Worm (Caenorhabditis elegans) whole organism, L1 larva: ENCODE results near the gene C49C8.2.

Experiments
- F16B12.6 ChIP-seq: fragments of 150-350 bp; optimal IDR thresholded peaks from 2 replicates; lab custom pipeline; 2014; ENCODE audit warnings: missing biosample characterization, missing genetic modification characterization
- ceh-82 ChIP-seq, 3 experiments: fragments of 150-350 bp in 1 of 3; sonication (generic microtip) in 2 of 3; optimal IDR thresholded peaks; 2 replicates each; lab custom pipeline; 2014 to 2017; ENCODE audit warnings: missing biosample characterization in 3 of 3, missing genetic modification characterization in 3 of 3
- ces-1 ChIP-seq: fragments of 150-350 bp; optimal IDR thresholded peaks from 2 replicates; lab custom pipeline; 2014; ENCODE audit warnings: missing biosample characterization, missing genetic modification reagents, missing genetic modification characterization
- fkh-8 ChIP-seq: sonication (generic microtip); optimal IDR thresholded peaks from 2 replicates; lab custom pipeline; 2016; ENCODE audit warnings: mild to moderate bottlenecking, missing genetic modification characterization, missing compliant biosample characterization
- hlh-4 ChIP-seq: sonication (generic microtip); optimal IDR thresholded peaks from 2 replicates; lab custom pipeline; 2016; ENCODE audit warnings: mild to moderate bottlenecking, missing genetic modification characterization, missing compliant biosample characterization
- jun-1 ChIP-seq: fragments of 150-350 bp; optimal IDR thresholded peaks from 2 replicates; lab custom pipeline; 2014; ENCODE audit warnings: missing biosample characterization, missing genetic modification reagents, missing genetic modification characterization
- lin-14 ChIP-seq: fragments of 200-800 bp; sonication (Bioruptor generic); optimal IDR thresholded peaks from 2 replicates; lab custom pipeline; 2018; ENCODE audit warnings: mild to moderate bottlenecking, missing genetic modification characterization, moderate library complexity, missing compliant biosample characterization
- mab-9 ChIP-seq: fragments of 200-800 bp; sonication (Bioruptor generic); IDR thresholded peaks from 2 replicates; pipeline ENCODE4 v1.3.6; 2022; ENCODE audit warnings: missing genetic modification reagents, missing genetic modification characterization, missing compliant biosample characterization
- nhr-12 ChIP-seq: sonication (generic microtip); optimal IDR thresholded peaks from 2 replicates; lab custom pipeline; 2017; ENCODE audit warnings: missing biosample characterization, missing genetic modification characterization
- nhr-71 ChIP-seq: sonication (generic microtip); optimal IDR thresholded peaks from 2 replicates; lab custom pipeline; 2016; ENCODE audit warnings: mild to moderate bottlenecking, missing genetic modification characterization, moderate library complexity, missing compliant biosample characterization
- swsn-7 ChIP-seq: sonication (generic microtip); optimal IDR thresholded peaks from 2 replicates; lab custom pipeline; 2016; ENCODE audit warnings: missing genetic modification characterization, missing compliant biosample characterization
- unc-30 ChIP-seq: sonication (generic microtip); optimal IDR thresholded peaks from 2 replicates; lab custom pipeline; 2017; ENCODE audit warnings: missing biosample characterization, missing genetic modification characterization
- ztf-11 ChIP-seq, 2 experiments: sonication (generic microtip); optimal IDR thresholded peaks; 2 replicates each; lab custom pipeline; 2016 to 2017; ENCODE audit warnings: missing genetic modification characterization in 2 of 2, missing biosample characterization in 1 of 2, missing compliant biosample characterization in 1 of 2
- ztf-4 ChIP-seq: fragments of 150-350 bp; optimal IDR thresholded peaks from 2 replicates; lab custom pipeline; 2014; ENCODE audit warnings: missing biosample characterization, missing genetic modification characterization

Gene C49C8.2

DNA sequence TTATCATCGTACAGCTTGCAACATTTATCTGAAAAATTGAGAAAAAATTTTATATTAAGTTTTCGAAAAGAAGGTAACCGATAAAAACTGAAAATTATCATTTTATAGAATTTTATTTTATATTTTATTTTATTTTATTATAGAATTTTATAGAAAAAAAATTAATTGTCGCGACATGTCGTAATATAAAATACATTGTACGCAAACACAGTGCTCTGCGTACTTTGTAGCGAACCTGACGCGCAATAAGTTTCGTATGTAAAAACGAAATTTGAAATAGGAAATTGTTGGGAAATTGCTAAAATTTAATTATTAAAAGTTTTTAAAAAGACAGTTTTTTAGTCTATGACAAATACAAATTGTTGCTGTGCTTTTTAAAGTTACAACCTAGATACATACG, 40.6 kb downstream of the C49C8.2 start, which contains the start of the genes hst-1 and ints-6 (continued):
- no peak for TF ChIP-seq unc-30
- TF ChIP-seq jun-1 (tag; lab: Kevin White, UChicago): no peak
- no peak for TF ChIP-seq ces-1
- no peak for TF ChIP-seq hlh-4 (tag; lab: Kevin White, UChicago)
- TF ChIP-seq ztf-4 (tag; lab: Kevin White, UChicago): no peak
- peak; percentile 76 for TF ChIP-seq F16B12.6 (tag; lab: Kevin White, UChicago)
- TF ChIP-seq nhr-12 (tag; lab: Kevin White, UChicago): no peak
- no peak for TF ChIP-seq ceh-82 (tag; optimal IDR thresholded peaks at IDR 0.05; lab: Kevin White, UChicago)
- TF ChIP-seq mab-9 (GFP tag; lab: Robert Waterston, UW): no peak

DNA sequence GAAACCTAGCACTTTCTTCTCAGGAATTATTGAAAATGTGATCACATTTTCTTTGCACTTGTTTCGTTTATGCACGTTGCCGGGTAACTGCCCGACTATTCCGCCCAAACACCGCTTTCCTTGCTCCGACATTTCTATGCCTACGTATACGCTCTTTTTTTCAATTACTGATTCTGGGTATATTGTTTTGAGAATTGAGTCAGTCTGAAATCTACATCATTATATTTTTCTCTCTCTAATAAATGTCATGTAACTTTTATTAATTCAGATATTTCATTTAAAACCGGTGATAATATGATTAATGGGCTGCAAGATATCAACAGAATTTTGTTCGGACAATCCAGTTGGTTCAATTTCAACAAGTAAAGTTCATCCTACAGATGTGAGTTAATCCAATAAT, 46.5 kb downstream of the C49C8.2 start, which contains the start of gene ttll-11:
Gene ttll-11, plus strand, starts transcription at position 301 of the 400 bp plus-strand sequence.
- peak; percentile 76 for TF ChIP-seq fkh-8 (tag; lab: Kevin White, UChicago)
- TF ChIP-seq swsn-7 (tag; lab: Kevin White, UChicago): peak; percentile 5
- no peak for TF ChIP-seq lin-14 (GFP tag; lab: Kevin White, UChicago)
- peak; percentile 31 for TF ChIP-seq nhr-71 (tag; lab: Kevin White, UChicago)
- no peak for TF ChIP-seq ztf-11 (tag; optimal IDR thresholded peaks at IDR 0.05; lab: Kevin White, UChicago)
